Fruit fly (Drosophila melanogaster): ENCODE measurements around the gene hwt.

- TF ChIP-seq nmo (GFP tag; optimal IDR thresholded peaks at IDR 0.05), result no peak
- no peak for TF ChIP-seq klu (GFP tag; IDR thresholded peaks at IDR 0.05)
- TF ChIP-seq Abd-B (GFP tag; optimal IDR thresholded peaks at IDR 0.05), result no peak
- no peak for TF ChIP-seq CG30020 (tag; optimal IDR thresholded peaks at IDR 0.05)
- TF ChIP-seq gce (GFP tag; IDR thresholded peaks at IDR 0.05), result no peak
- no peak for TF ChIP-seq CG6765 (GFP tag; optimal IDR thresholded peaks at IDR 0.05)
- no peak for TF ChIP-seq unc-4 (GFP tag; IDR thresholded peaks at IDR 0.05; ENCODE audit: partially characterized antibody)
- no peak for TF ChIP-seq gro (GFP tag; optimal IDR thresholded peaks at IDR 0.05)
- TF ChIP-seq Aef1 (GFP tag; IDR thresholded peaks at IDR 0.05), result no peak
- no peak for TF ChIP-seq Hr39 (optimal IDR thresholded peaks at IDR 0.05)
These were observed 78.3 kb downstream of the hwt start, which contains the start of gene Lsp1alpha for dm6 chrX:12489991-12490390.
